Worm (Caenorhabditis elegans) whole organism, L3 larva: ENCODE data around the gene dsc-4.
A peak's percentile ranks its signal among the peaks of the same experiment; 100 is the strongest.

Experiments
- R02D3.7 ChIP-seq: fragments of 150-350 bp; optimal IDR thresholded peaks from 2 replicates; lab custom pipeline; 2014; ENCODE audit warnings: missing biosample characterization, missing genetic modification characterization
- aly-2 ChIP-seq: fragments of 150-350 bp; optimal IDR thresholded peaks from 2 replicates; lab custom pipeline; 2014; ENCODE audit warnings: missing biosample characterization, missing genetic modification characterization
- ama-1 ChIP-seq: fragments of 150-350 bp; optimal IDR thresholded peaks from 2 replicates; lab custom pipeline; 2018
- ceh-16 ChIP-seq: sonication (generic microtip); optimal IDR thresholded peaks from 2 replicates; lab custom pipeline; 2017; ENCODE audit warnings: missing biosample characterization, missing genetic modification characterization
- ceh-28 ChIP-seq: fragments of 150-350 bp; optimal IDR thresholded peaks from 2 replicates; lab custom pipeline; 2014; ENCODE audit warnings: missing biosample characterization, missing genetic modification reagents, missing genetic modification characterization
- ceh-82 ChIP-seq: fragments of 150-350 bp; optimal IDR thresholded peaks from 2 replicates; lab custom pipeline; 2014; ENCODE audit warnings: missing biosample characterization, missing genetic modification characterization
- ceh-9 ChIP-seq: sonication (generic microtip); optimal IDR thresholded peaks from 2 replicates; lab custom pipeline; 2018; ENCODE audit warnings: missing biosample characterization, missing genetic modification characterization
- egl-27 ChIP-seq: sonication (generic microtip); optimal IDR thresholded peaks from 4 replicates; lab custom pipeline; 2017; ENCODE audit warnings: missing biosample characterization, missing genetic modification reagents, missing genetic modification characterization
- egl-5 ChIP-seq: fragments of 150-350 bp; optimal IDR thresholded peaks from 2 replicates; lab custom pipeline; 2017; ENCODE audit warnings: missing biosample characterization, missing genetic modification reagents, missing genetic modification characterization, inconsistent platforms
- elt-1 ChIP-seq: fragments of 150-350 bp; optimal IDR thresholded peaks from 2 replicates; lab custom pipeline; 2014; ENCODE audit warnings: missing biosample characterization, missing genetic modification characterization
- elt-2 ChIP-seq: sonication (generic microtip); optimal IDR thresholded peaks from 2 replicates; lab custom pipeline; 2016; ENCODE audit warnings: missing genetic modification reagents, mild to moderate bottlenecking, missing genetic modification characterization, missing compliant biosample characterization
- elt-3 ChIP-seq, 3 experiments: fragments of 150-350 bp in 1 of 3; sonication (generic microtip) in 2 of 3; optimal IDR thresholded peaks; 2 replicates in 2 of 3; 4 replicates in 1 of 3; lab custom pipeline; 2014 to 2017; ENCODE audit warnings: missing biosample characterization in 3 of 3, missing genetic modification characterization in 3 of 3
- eor-1 ChIP-seq, 2 experiments: fragments of 150-350 bp; optimal IDR thresholded peaks; 2 replicates each; lab custom pipeline; 2014 to 2018; ENCODE audit warnings: missing biosample characterization in 2 of 2, missing genetic modification characterization in 2 of 2
- fkh-10 ChIP-seq: sonication (generic microtip); optimal IDR thresholded peaks from 2 replicates; lab custom pipeline; 2017; ENCODE audit warnings: missing biosample characterization, missing genetic modification reagents, missing genetic modification characterization
- fos-1 ChIP-seq: fragments of 150-350 bp; optimal IDR thresholded peaks from 2 replicates; lab custom pipeline; 2014; ENCODE audit warnings: missing biosample characterization, missing genetic modification characterization
- hmg-11 ChIP-seq: sonication (generic microtip); optimal IDR thresholded peaks from 2 replicates; lab custom pipeline; 2016; ENCODE audit warnings: missing genetic modification characterization, missing compliant biosample characterization
- jun-1 ChIP-seq: fragments of 150-350 bp; optimal IDR thresholded peaks from 2 replicates; lab custom pipeline; 2014; ENCODE audit warnings: missing biosample characterization, missing genetic modification reagents, missing genetic modification characterization
- lin-15B ChIP-seq: fragments of 150-350 bp; optimal IDR thresholded peaks from 2 replicates; lab custom pipeline; 2014; ENCODE audit warnings: missing biosample characterization, missing genetic modification characterization
- lsy-12 ChIP-seq: sonication (generic microtip); optimal IDR thresholded peaks from 2 replicates; lab custom pipeline; 2016; ENCODE audit warnings: mild to moderate bottlenecking, missing genetic modification characterization, missing compliant biosample characterization
- mdl-1 ChIP-seq: fragments of 150-350 bp; optimal IDR thresholded peaks from 2 replicates; lab custom pipeline; 2014; ENCODE audit warnings: missing biosample characterization, missing genetic modification characterization
- nfya-1 ChIP-seq: sonication (generic microtip); optimal IDR thresholded peaks from 2 replicates; lab custom pipeline; 2017; ENCODE audit warnings: missing genetic modification characterization, mild to moderate bottlenecking, missing compliant biosample characterization, antibody characterized with exemption, moderate library complexity; ENCODE audit not compliant: insufficient read depth
- nhr-11 ChIP-seq: fragments of 150-350 bp; optimal IDR thresholded peaks from 2 replicates; lab custom pipeline; 2014; ENCODE audit warnings: missing biosample characterization, missing genetic modification characterization
- nhr-237 ChIP-seq: fragments of 150-350 bp; optimal IDR thresholded peaks from 2 replicates; lab custom pipeline; 2014; ENCODE audit warnings: missing biosample characterization, missing genetic modification characterization
- nhr-25 ChIP-seq: sonication (generic microtip); optimal IDR thresholded peaks from 2 replicates; lab custom pipeline; 2017; ENCODE audit warnings: missing biosample characterization, missing genetic modification characterization
- nhr-28 ChIP-seq: fragments of 150-350 bp; optimal IDR thresholded peaks from 2 replicates; lab custom pipeline; 2014; ENCODE audit warnings: missing biosample characterization, missing genetic modification characterization
- nhr-43 ChIP-seq: sonication (generic microtip); optimal IDR thresholded peaks from 2 replicates; lab custom pipeline; 2016; ENCODE audit warnings: mild to moderate bottlenecking, missing genetic modification characterization, missing compliant biosample characterization; ENCODE audit not compliant: poor library complexity, severe bottlenecking
- nhr-67 ChIP-seq: fragments of 150-350 bp; optimal IDR thresholded peaks from 2 replicates; lab custom pipeline; 2014; ENCODE audit warnings: missing biosample characterization, missing genetic modification characterization
- nhr-76 ChIP-seq: fragments of 150-350 bp; sonication (generic microtip); optimal IDR thresholded peaks from 5 replicates; lab custom pipeline; 2014; ENCODE audit warnings: missing biosample characterization, missing genetic modification characterization
- nhr-77 ChIP-seq: fragments of 150-350 bp; optimal IDR thresholded peaks from 2 replicates; lab custom pipeline; 2014; ENCODE audit warnings: missing biosample characterization, missing genetic modification characterization
- pha-4 ChIP-seq: fragments of 150-350 bp; optimal IDR thresholded peaks from 2 replicates; lab custom pipeline; 2014; ENCODE audit warnings: missing biosample characterization, missing genetic modification reagents, missing genetic modification characterization
- pqm-1 ChIP-seq: fragments of 150-350 bp; optimal IDR thresholded peaks from 2 replicates; lab custom pipeline; 2017; ENCODE audit warnings: missing biosample characterization, missing genetic modification characterization, inconsistent platforms
- sea-2 ChIP-seq: fragments of 150-350 bp; sonication (generic microtip); optimal IDR thresholded peaks from 4 replicates; lab custom pipeline; 2014; ENCODE audit warnings: missing biosample characterization, missing genetic modification reagents, missing genetic modification characterization
- skn-1 ChIP-seq: fragments of 150-350 bp; optimal IDR thresholded peaks from 2 replicates; lab custom pipeline; 2014; ENCODE audit warnings: missing biosample characterization, missing genetic modification characterization
- snpc-4 ChIP-seq: fragments of 150-350 bp; optimal IDR thresholded peaks from 2 replicates; lab custom pipeline; 2014; ENCODE audit warnings: missing biosample characterization, missing genetic modification characterization
- tbx-2 ChIP-seq: sonication (generic microtip); optimal IDR thresholded peaks from 2 replicates; lab custom pipeline; 2016; ENCODE audit warnings: mild to moderate bottlenecking, missing genetic modification characterization, missing compliant biosample characterization
- unc-39 ChIP-seq: sonication (generic microtip); optimal IDR thresholded peaks from 4 replicates; lab custom pipeline; 2017; ENCODE audit warnings: missing biosample characterization, missing genetic modification characterization
- unc-62 ChIP-seq: fragments of 150-350 bp; sonication (generic microtip); optimal IDR thresholded peaks from 4 replicates; lab custom pipeline; 2014; ENCODE audit warnings: missing biosample characterization, missing genetic modification reagents, missing genetic modification characterization
- zag-1 ChIP-seq: fragments of 150-350 bp; optimal IDR thresholded peaks from 2 replicates; lab custom pipeline; 2014; ENCODE audit warnings: missing biosample characterization, missing genetic modification characterization
- ztf-11 ChIP-seq: fragments of 150-350 bp; optimal IDR thresholded peaks from 2 replicates; lab custom pipeline; 2014; ENCODE audit warnings: missing biosample characterization, missing genetic modification characterization
- ztf-4 ChIP-seq: fragments of 150-350 bp; optimal IDR thresholded peaks from 2 replicates; lab custom pipeline; 2014; ENCODE audit warnings: missing biosample characterization, missing genetic modification characterization

The dsc-4 gene

DNA sequence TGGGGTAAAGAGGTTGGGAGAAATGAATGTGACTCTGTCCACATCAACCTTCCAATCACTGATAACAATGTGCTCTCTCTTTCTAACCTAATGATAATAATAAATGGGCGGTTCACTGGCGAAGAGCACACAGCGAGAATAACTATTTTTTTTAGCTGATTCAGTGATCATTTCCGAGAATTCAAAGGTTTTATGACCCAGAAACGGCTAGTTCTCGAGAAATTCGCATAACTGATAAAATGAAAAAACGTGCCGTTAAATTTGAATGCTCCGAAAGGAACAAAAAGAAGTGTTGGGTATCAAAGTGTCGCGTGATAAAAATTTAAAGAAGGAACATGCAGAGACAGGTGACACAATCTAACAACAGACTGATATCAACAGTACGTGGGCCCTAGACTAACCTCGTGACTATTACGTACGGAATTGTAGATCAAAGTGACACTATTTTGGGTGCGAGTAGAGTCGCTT, 24.6 kb downstream of the dsc-4 start:
- TF ChIP-seq skn-1 (tag; lab: Kevin White, UChicago) (peak; percentile 40), nhr-25 (tag; lab: Kevin White, UChicago) (no peak), pqm-1 (peak; percentile 79), pha-4 (tag; lab: Kevin White, UChicago) (peak; percentile 59), elt-2 (tag; lab: Kevin White, UChicago) (peak; percentile 96), jun-1 (tag; lab: Kevin White, UChicago) (peak; percentile 70)
- TF ChIP-seq, all 47 proteins: peak for 5

- TF ChIP-seq nhr-25 (tag; lab: Kevin White, UChicago) (no peak), egl-27 (tag; lab: Kevin White, UChicago) (no peak), sea-2 (no peak), jun-1 (tag; lab: Kevin White, UChicago) (peak; percentile 38), eor-1 (tag; optimal IDR thresholded peaks at IDR 0.05; lab: Kevin White, UChicago) (no peak), nhr-76 (tag; lab: Kevin White, UChicago) (no peak), nhr-43 (tag; lab: Kevin White, UChicago) (peak; percentile 8), snpc-4 (tag; lab: Kevin White, UChicago) (no peak), ceh-82 (tag; lab: Kevin White, UChicago) (no peak), nhr-67 (tag; lab: Kevin White, UChicago) (no peak), lin-15B (tag; lab: Kevin White, UChicago) (no peak), nhr-11 (tag; lab: Kevin White, UChicago) (no peak), zag-1 (no peak), ama-1 (lab: Kevin White, UChicago) (peak; percentile 27), R02D3.7 (tag; lab: Kevin White, UChicago) (no peak), lsy-12 (tag; lab: Kevin White, UChicago) (no peak), pha-4 (tag; lab: Kevin White, UChicago) (peak; percentile 15), nfya-1 (peak; percentile 13), ceh-16 (tag; lab: Kevin White, UChicago) (no peak), pqm-1 (no peak), unc-39 (tag; lab: Kevin White, UChicago) (no peak), mdl-1 (tag; lab: Kevin White, UChicago) (no peak)
These were observed 25.6 kb downstream of the dsc-4 start for ce11 chrIV:294737-295136.

DNA sequence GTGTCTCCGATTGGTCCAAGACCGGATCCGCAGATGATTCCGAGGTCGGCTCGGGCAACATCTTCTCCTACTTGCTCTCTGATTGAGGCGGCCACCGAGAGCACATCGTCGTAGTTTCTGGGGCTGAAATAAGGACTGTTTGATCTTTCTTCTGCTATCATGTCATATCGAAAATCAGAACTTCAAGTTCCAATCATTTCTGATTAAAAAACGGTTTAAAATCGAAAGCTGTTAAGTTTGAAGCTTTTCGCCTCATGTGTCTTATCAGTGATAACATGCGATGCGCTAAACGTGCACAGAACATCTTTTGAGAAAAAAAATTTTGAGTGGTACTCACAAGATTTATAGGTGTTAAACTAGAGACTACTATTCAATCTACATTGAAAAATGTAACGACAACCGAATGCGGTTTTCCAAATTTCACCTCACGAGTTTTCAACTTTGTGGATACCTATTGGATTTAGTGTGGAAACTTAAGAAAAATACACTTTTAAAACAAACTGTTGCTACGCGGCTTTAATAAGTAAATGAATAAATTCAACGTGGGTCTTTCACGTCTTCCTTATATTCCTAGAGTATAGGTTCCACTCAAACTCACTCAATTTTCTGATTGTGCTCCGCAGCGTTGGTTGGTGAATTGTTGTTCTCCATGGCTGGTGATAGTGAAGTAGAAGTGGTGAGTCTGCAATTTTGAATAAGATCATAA, 26.2 kb downstream of the dsc-4 start:
- TF ChIP-seq pqm-1 = peak; percentile 8
- TF ChIP-seq nhr-25 (tag; lab: Kevin White, UChicago) = no peak
- TF ChIP-seq elt-2 (tag; lab: Kevin White, UChicago) = peak; percentile 54
- TF ChIP-seq fkh-10 (GFP tag; lab: Kevin White, UChicago) = no peak
- no peak for TF ChIP-seq unc-62 (GFP tag; lab: Kevin White, UChicago)
- TF ChIP-seq ceh-16 (tag; lab: Kevin White, UChicago) = no peak
- TF ChIP-seq ceh-9 = no peak
- no peak for TF ChIP-seq nhr-76 (tag; lab: Kevin White, UChicago)
- no peak for TF ChIP-seq elt-1 (tag; lab: Kevin White, UChicago)
- TF ChIP-seq zag-1 = no peak
- no peak for TF ChIP-seq lin-15B (tag; lab: Kevin White, UChicago)
- TF ChIP-seq nhr-28 (tag; lab: Kevin White, UChicago) = no peak
- TF ChIP-seq nhr-67 (tag; lab: Kevin White, UChicago) = no peak
- no peak for TF ChIP-seq mdl-1 (tag; lab: Kevin White, UChicago)
- no peak for TF ChIP-seq unc-39 (tag; lab: Kevin White, UChicago)
- no peak for TF ChIP-seq egl-5
- TF ChIP-seq, all 47 proteins: peak for 2

DNA sequence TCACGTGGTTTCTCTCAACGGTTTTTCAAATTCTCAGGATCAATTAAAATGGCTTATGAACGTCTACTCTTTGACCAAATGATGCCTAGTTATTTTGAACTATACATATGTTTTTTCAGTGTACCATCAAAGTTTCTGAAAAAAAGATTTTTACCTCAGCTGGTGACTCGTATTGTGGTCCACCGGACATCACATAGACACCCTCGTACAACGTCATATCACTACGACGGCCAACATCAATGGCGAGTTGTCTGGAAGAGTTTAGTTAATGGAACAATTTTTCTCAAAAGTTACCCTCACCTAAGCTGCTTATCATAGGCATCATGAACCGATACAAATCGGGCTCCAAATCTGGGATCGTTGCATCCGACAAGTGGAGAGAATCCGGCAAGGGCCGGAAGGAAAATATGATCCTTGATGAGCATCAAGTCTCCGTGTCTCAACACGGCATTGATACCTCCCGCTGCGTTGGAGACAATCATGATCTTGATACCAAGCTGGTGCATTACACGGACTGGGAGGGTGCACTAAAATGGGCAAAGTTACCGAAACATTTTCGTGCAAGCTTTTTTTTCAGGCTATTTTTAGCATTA, 27.1 kb downstream of the dsc-4 start:
- TF ChIP-seq unc-39 (tag; lab: Kevin White, UChicago) (no peak), jun-1 (tag; lab: Kevin White, UChicago) (peak; percentile 4), pqm-1 (peak; percentile 15)

- no peak for TF ChIP-seq egl-27 (tag; lab: Kevin White, UChicago)
- no peak for TF ChIP-seq hmg-11
- TF ChIP-seq ceh-28 (tag; lab: Kevin White, UChicago) = peak; percentile 8
- peak; percentile 37 for TF ChIP-seq lsy-12 (tag; lab: Kevin White, UChicago)
- no peak for TF ChIP-seq zag-1
- no peak for TF ChIP-seq nhr-77
- no peak for TF ChIP-seq ztf-11 (tag; lab: Kevin White, UChicago)
- TF ChIP-seq elt-3 (tag; optimal IDR thresholded peaks at IDR 0.05; lab: Kevin White, UChicago) = no peak
- TF ChIP-seq pha-4 (tag; lab: Kevin White, UChicago) = peak; percentile 72
- no peak for TF ChIP-seq ceh-16 (tag; lab: Kevin White, UChicago)
- TF ChIP-seq elt-1 (tag; lab: Kevin White, UChicago) = no peak
- TF ChIP-seq skn-1 (tag; lab: Kevin White, UChicago) = no peak
- TF ChIP-seq aly-2 (tag; lab: Kevin White, UChicago) = no peak
- TF ChIP-seq pqm-1 = peak; percentile 99
- no peak for TF ChIP-seq ztf-4 (tag; lab: Kevin White, UChicago)
- no peak for TF ChIP-seq nhr-43 (tag; lab: Kevin White, UChicago)
- no peak for TF ChIP-seq nhr-25 (tag; lab: Kevin White, UChicago)
- TF ChIP-seq tbx-2 (tag; lab: Kevin White, UChicago) = no peak
- TF ChIP-seq nhr-237 (tag; lab: Kevin White, UChicago) = no peak
- peak; percentile 96 for TF ChIP-seq elt-2 (tag; lab: Kevin White, UChicago)
- no peak for TF ChIP-seq fos-1 (tag; lab: Kevin White, UChicago)
These were observed 28.4 kb downstream of the dsc-4 start for ce11 chrIV:291851-292367.
